Fruit fly (Drosophila melanogaster) whole organism, embryonic: ENCODE measurements around the gene CG42795.

ENCODE experiments used
- Ada2b ChIP-seq: fragments of 200-800 bp; sonication (Bioruptor generic); IDR thresholded peaks from 2 replicates; pipeline ENCODE4 v1.3.6; 2022; ENCODE audit warnings: missing biosample characterization, missing genetic modification characterization
- Adf1 ChIP-seq: fragments of 200-800 bp; sonication (Bioruptor generic); IDR thresholded peaks from 2 replicates; pipeline ENCODE4 v1.3.6; 2022; ENCODE audit warnings: missing biosample characterization, missing genetic modification characterization
- BEAF-32 ChIP-seq: fragments of 200-800 bp; sonication (Bioruptor generic); optimal IDR thresholded peaks from 3 replicates; lab custom pipeline; 2017; ENCODE audit warnings: missing biosample characterization, missing genetic modification characterization, mild to moderate bottlenecking, moderate library complexity, missing genetic modification reagents
- Bteb2 ChIP-seq: fragments of 200-800 bp; sonication (Bioruptor generic); optimal IDR thresholded peaks from 2 replicates; lab custom pipeline; 2016; ENCODE audit warnings: missing biosample characterization, missing genetic modification characterization
- CG10959 ChIP-seq: fragments of 200-800 bp; sonication (Bioruptor generic); IDR thresholded peaks from 2 replicates; pipeline ENCODE4 v1.3.6; 2022; ENCODE audit warnings: missing biosample characterization, missing genetic modification characterization
- CG11247 ChIP-seq: fragments of 200-800 bp; sonication (Bioruptor generic); IDR thresholded peaks from 2 replicates; pipeline ENCODE4 v1.3.6; 2022; ENCODE audit warnings: missing biosample characterization, missing genetic modification characterization
- CG1233 ChIP-seq: fragments of 200-800 bp; sonication (Bioruptor generic); optimal IDR thresholded peaks from 4 replicates; lab custom pipeline; 2018; ENCODE audit warnings: missing biosample characterization, mild to moderate bottlenecking, missing genetic modification characterization
- CG13287 ChIP-seq: fragments of 200-800 bp; sonication (Bioruptor generic); IDR thresholded peaks from 2 replicates; pipeline ENCODE4 v1.3.6; 2022; ENCODE audit warnings: missing biosample characterization, missing genetic modification characterization; ENCODE audit not compliant: partially characterized antibody
- CG13296 ChIP-seq: fragments of 200-800 bp; sonication (Bioruptor generic); optimal IDR thresholded peaks from 3 replicates; lab custom pipeline; 2018; ENCODE audit warnings: missing biosample characterization, mild to moderate bottlenecking, missing genetic modification characterization
- CG15011 ChIP-seq: fragments of 200-800 bp; sonication (Bioruptor generic); optimal IDR thresholded peaks from 3 replicates; lab custom pipeline; 2018; ENCODE audit warnings: missing biosample characterization, mild to moderate bottlenecking, missing genetic modification characterization
- CG1529 ChIP-seq: fragments of 200-800 bp; sonication (Bioruptor generic); optimal IDR thresholded peaks from 3 replicates; lab custom pipeline; 2018; ENCODE audit warnings: missing biosample characterization, missing genetic modification characterization
- CG15696 ChIP-seq: fragments of 200-800 bp; sonication (Bioruptor generic); optimal IDR thresholded peaks from 2 replicates; lab custom pipeline; 2019; ENCODE audit warnings: missing biosample characterization, mild to moderate bottlenecking, missing genetic modification characterization, moderate library complexity
- CG1647 ChIP-seq: fragments of 200-800 bp; sonication (Bioruptor generic); optimal IDR thresholded peaks from 3 replicates; lab custom pipeline; 2016; ENCODE audit warnings: missing biosample characterization, missing genetic modification characterization
- CG17359 ChIP-seq: fragments of 200-800 bp; sonication (Bioruptor generic); optimal IDR thresholded peaks from 3 replicates; lab custom pipeline; 2018; ENCODE audit warnings: missing biosample characterization, mild to moderate bottlenecking, missing genetic modification characterization, moderate library complexity
- CG17612 ChIP-seq: fragments of 200-800 bp; sonication (Bioruptor generic); IDR thresholded peaks from 2 replicates; pipeline ENCODE4 v1.3.6; 2022; ENCODE audit warnings: missing biosample characterization, missing genetic modification characterization
- CG17802 ChIP-seq: fragments of 200-800 bp; sonication (Bioruptor generic); optimal IDR thresholded peaks from 2 replicates; lab custom pipeline; 2018; ENCODE audit warnings: missing biosample characterization, mild to moderate bottlenecking, missing genetic modification characterization, moderate library complexity
- CG18262 ChIP-seq: fragments of 200-800 bp; optimal IDR thresholded peaks from 3 replicates; lab custom pipeline; 2019; ENCODE audit warnings: missing biosample characterization, mild to moderate bottlenecking, missing genetic modification characterization, moderate library complexity
- CG2678 ChIP-seq: fragments of 200-800 bp; sonication (Bioruptor generic); optimal IDR thresholded peaks from 3 replicates; lab custom pipeline; 2019; ENCODE audit warnings: missing biosample characterization, mild to moderate bottlenecking, missing genetic modification characterization, moderate library complexity
- CG32772 ChIP-seq: fragments of 200-800 bp; sonication (Bioruptor generic); IDR thresholded peaks from 2 replicates; pipeline ENCODE4 v1.3.6; 2022; ENCODE audit warnings: missing biosample characterization, missing genetic modification characterization
- CG4328 ChIP-seq: fragments of 200-800 bp; sonication (Bioruptor generic); optimal IDR thresholded peaks from 3 replicates; lab custom pipeline; 2017; ENCODE audit warnings: missing biosample characterization, missing genetic modification reagents, missing genetic modification characterization
- CG4424 ChIP-seq: fragments of 200-800 bp; sonication (Bioruptor generic); optimal IDR thresholded peaks from 3 replicates; lab custom pipeline; 2016; ENCODE audit warnings: missing biosample characterization, missing genetic modification characterization
- CG5953 ChIP-seq: fragments of 200-800 bp; sonication (Bioruptor generic); IDR thresholded peaks from 2 replicates; pipeline ENCODE4 v1.3.6; 2022; ENCODE audit warnings: missing biosample characterization, missing genetic modification characterization
- CG8290 ChIP-seq, 3 experiments: fragments of 200-800 bp; sonication (Bioruptor generic); optimal IDR thresholded peaks; 2 replicates each; lab custom pipeline; 2016 to 2019; ENCODE audit warnings: missing biosample characterization in 3 of 3, missing genetic modification characterization in 3 of 3, mild to moderate bottlenecking in 2 of 3, moderate library complexity in 1 of 3
- CrebB ChIP-seq: fragments of 200-800 bp; sonication (Bioruptor generic); optimal IDR thresholded peaks from 3 replicates; lab custom pipeline; 2018; ENCODE audit warnings: missing biosample characterization, mild to moderate bottlenecking, missing genetic modification characterization
- D ChIP-seq, 2 experiments: fragments of 200-800 bp in 1 of 2; fragments of >200 bp in 1 of 2; sonication (Bioruptor generic) in 1 of 2; optimal IDR thresholded peaks; 2 replicates in 1 of 2; 3 replicates in 1 of 2; lab custom pipeline; 2017; ENCODE audit warnings: mild to moderate bottlenecking in 1 of 2, missing biosample characterization in 1 of 2, missing genetic modification characterization in 1 of 2, missing genetic modification reagents in 1 of 2
- D19A ChIP-seq: fragments of 200-800 bp; optimal IDR thresholded peaks from 3 replicates; lab custom pipeline; 2019; ENCODE audit warnings: missing biosample characterization, mild to moderate bottlenecking, missing genetic modification characterization, moderate library complexity
- Doc3 ChIP-seq: fragments of 200-800 bp; sonication (Bioruptor generic); IDR thresholded peaks from 3 replicates; pipeline ENCODE4 v1.3.6; 2022; ENCODE audit warnings: missing biosample characterization, missing genetic modification characterization; ENCODE audit not compliant: partially characterized antibody
- Dp ChIP-seq: fragments of 200-800 bp; sonication (Bioruptor generic); optimal IDR thresholded peaks from 2 replicates; lab custom pipeline; 2018; ENCODE audit warnings: missing biosample characterization, mild to moderate bottlenecking, missing genetic modification characterization, moderate library complexity
- Ets97D ChIP-seq: fragments of 200-800 bp; sonication (Bioruptor generic); optimal IDR thresholded peaks from 3 replicates; lab custom pipeline; 2016; ENCODE audit warnings: missing biosample characterization, missing genetic modification characterization
- HLH3B ChIP-seq: fragments of 200-800 bp; sonication (Bioruptor generic); IDR thresholded peaks from 2 replicates; pipeline ENCODE4 v1.3.6; 2022; ENCODE audit warnings: missing biosample characterization, missing genetic modification characterization
- HmgZ ChIP-seq: fragments of 200-800 bp; sonication (Bioruptor generic); optimal IDR thresholded peaks from 2 replicates; lab custom pipeline; 2018; ENCODE audit warnings: missing biosample characterization, mild to moderate bottlenecking, missing genetic modification characterization
- Hmr ChIP-seq: fragments of 200-800 bp; sonication (Bioruptor generic); optimal IDR thresholded peaks from 3 replicates; lab custom pipeline; 2017; ENCODE audit warnings: mild to moderate bottlenecking, missing biosample characterization, missing genetic modification reagents, missing genetic modification characterization
- Hr3 ChIP-seq: fragments of 200-800 bp; sonication (Bioruptor generic); optimal IDR thresholded peaks from 3 replicates; lab custom pipeline; 2016; ENCODE audit warnings: missing biosample characterization, missing genetic modification characterization
- Mad ChIP-seq: fragments of 200-800 bp; sonication (Bioruptor generic); optimal IDR thresholded peaks from 2 replicates; lab custom pipeline; 2016; ENCODE audit warnings: missing biosample characterization, missing genetic modification characterization
- Rfx ChIP-seq: fragments of 200-800 bp; sonication (Bioruptor generic); IDR thresholded peaks from 2 replicates; pipeline ENCODE4 v1.3.6; 2022; ENCODE audit warnings: missing biosample characterization, missing genetic modification characterization
- ara ChIP-seq: fragments of 200-800 bp; sonication (Bioruptor generic); IDR thresholded peaks from 2 replicates; pipeline ENCODE4 v1.3.6; 2022; ENCODE audit warnings: missing biosample characterization, missing genetic modification characterization
- bsh ChIP-seq, 2 experiments: fragments of 200-800 bp; sonication (Bioruptor generic); optimal IDR thresholded peaks; 2 replicates each; lab custom pipeline; 2017 to 2018; ENCODE audit warnings: mild to moderate bottlenecking in 2 of 2, missing biosample characterization in 2 of 2, missing genetic modification characterization in 2 of 2, moderate library complexity in 1 of 2
- chm ChIP-seq: fragments of 200-800 bp; sonication (Bioruptor generic); IDR thresholded peaks from 2 replicates; pipeline ENCODE4 v1.3.6; 2022; ENCODE audit warnings: missing biosample characterization, missing genetic modification characterization
- corto ChIP-seq: fragments of 200-800 bp; sonication (Bioruptor generic); optimal IDR thresholded peaks from 2 replicates; lab custom pipeline; 2016; ENCODE audit warnings: missing biosample characterization, mild to moderate bottlenecking, missing genetic modification characterization, moderate library complexity
- en ChIP-seq: fragments of 200-800 bp; sonication (Bioruptor generic); optimal IDR thresholded peaks from 2 replicates; lab custom pipeline; 2016; ENCODE audit warnings: missing biosample characterization, missing genetic modification characterization
- fu2 ChIP-seq: fragments of 200-800 bp; sonication (Bioruptor generic); optimal IDR thresholded peaks from 2 replicates; lab custom pipeline; 2016; ENCODE audit warnings: missing biosample characterization, missing genetic modification characterization
- gt ChIP-seq: fragments of 200-800 bp; sonication (Bioruptor generic); IDR thresholded peaks from 2 replicates; pipeline ENCODE4 v1.3.6; 2022; ENCODE audit warnings: missing biosample characterization, missing genetic modification characterization
- jing ChIP-seq: fragments of 200-800 bp; sonication (Bioruptor generic); optimal IDR thresholded peaks from 2 replicates; lab custom pipeline; 2018; ENCODE audit warnings: missing biosample characterization, mild to moderate bottlenecking, missing genetic modification characterization
- lola ChIP-seq, 3 experiments: fragments of >200 bp in 2 of 3; fragments of 200-800 bp in 1 of 3; sonication (Bioruptor generic) in 1 of 3; optimal IDR thresholded peaks; 2 replicates each; lab custom pipeline; 2017 to 2019; ENCODE audit warnings: missing biosample characterization in 3 of 3, missing genetic modification characterization in 3 of 3, mild to moderate bottlenecking in 1 of 3, moderate library complexity in 1 of 3
- mirr ChIP-seq: fragments of 200-800 bp; sonication (Bioruptor generic); optimal IDR thresholded peaks from 3 replicates; lab custom pipeline; 2018; ENCODE audit warnings: missing biosample characterization, mild to moderate bottlenecking, missing genetic modification characterization
- psq ChIP-seq: fragments of 200-800 bp; sonication (Bioruptor generic); optimal IDR thresholded peaks from 2 replicates; lab custom pipeline; 2017; ENCODE audit warnings: missing biosample characterization, missing genetic modification characterization
- pum ChIP-seq: fragments of 200-800 bp; sonication (Bioruptor generic); optimal IDR thresholded peaks from 2 replicates; lab custom pipeline; 2016; ENCODE audit warnings: missing biosample characterization, missing genetic modification characterization
- pzg ChIP-seq: fragments of 200-800 bp; sonication (Bioruptor generic); optimal IDR thresholded peaks from 3 replicates; lab custom pipeline; 2018; ENCODE audit warnings: missing biosample characterization, mild to moderate bottlenecking, missing genetic modification characterization, moderate library complexity
- scrt ChIP-seq: fragments of 200-800 bp; sonication (Bioruptor generic); optimal IDR thresholded peaks from 2 replicates; lab custom pipeline; 2018; ENCODE audit warnings: missing biosample characterization, mild to moderate bottlenecking, missing genetic modification characterization, moderate library complexity
- wdn ChIP-seq: fragments of 200-800 bp; sonication (Bioruptor generic); IDR thresholded peaks from 2 replicates; pipeline ENCODE4 v1.3.6; 2022; ENCODE audit warnings: missing biosample characterization, missing genetic modification characterization

CG42795 gene

dm6 chr3R:10213430-10213829 is 12.1 kb upstream of the CG42795 start (continued):
- no peak for TF ChIP-seq wdn (GFP tag; lab: Robert Waterston, UW)
- no peak for TF ChIP-seq CG18262 (tag; lab: Kevin White, UChicago)
- no peak for TF ChIP-seq Hmr (GFP tag; lab: Kevin White, UChicago)
- TF ChIP-seq scrt: no peak
- TF ChIP-seq Ada2b (GFP tag; lab: Robert Waterston, UW): peak; percentile 84
- TF ChIP-seq psq: no peak
- TF ChIP-seq D (optimal IDR thresholded peaks at IDR 0.05; lab: Kevin White, UChicago): no peak
- peak; percentile 63 for TF ChIP-seq D (GFP tag; optimal IDR thresholded peaks at IDR 0.05; lab: Kevin White, UChicago)
- no peak for TF ChIP-seq CG4328
- no peak for TF ChIP-seq CG1647
- TF ChIP-seq Ets97D: no peak
- TF ChIP-seq en: no peak
- no peak; the same call in 1 of the 2 replicates for TF ChIP-seq gt (GFP tag; lab: Robert Waterston, UW)
- peak; percentile 52 for TF ChIP-seq CG4424
- TF ChIP-seq Mad (GFP tag; lab: Kevin White, UChicago): no peak
- peak; percentile 54 for TF ChIP-seq jing
- TF ChIP-seq CG17359: no peak
- peak; percentile 62 for TF ChIP-seq CG1529 (GFP tag; lab: Kevin White, UChicago)
- no peak for TF ChIP-seq Doc3
- no peak for TF ChIP-seq corto
- TF ChIP-seq CG17802 (tag; lab: Kevin White, UChicago): peak; percentile 53
- TF ChIP-seq CG8290 (GFP tag; optimal IDR thresholded peaks at IDR 0.05; lab: Kevin White, UChicago): no peak
- no peak for TF ChIP-seq CG8290 (tag; optimal IDR thresholded peaks at IDR 0.05; lab: Kevin White, UChicago)
- peak; percentile 81 for TF ChIP-seq CG32772
- no peak for TF ChIP-seq CG13287 (GFP tag; lab: Robert Waterston, UW)
- TF ChIP-seq chm (GFP tag; lab: Robert Waterston, UW): no peak
- no peak for TF ChIP-seq Dp (GFP tag; lab: Kevin White, UChicago)
- TF ChIP-seq CG11247 (GFP tag; lab: Robert Waterston, UW): peak; percentile 47; the same call in 1 of the 2 replicates
- peak; percentile 17 for TF ChIP-seq CrebB (tag; lab: Kevin White, UChicago)
- peak; percentile 79 for TF ChIP-seq HLH3B
- TF ChIP-seq CG15011 (GFP tag; lab: Kevin White, UChicago): peak; percentile 32
- no peak for TF ChIP-seq mirr (GFP tag; lab: Kevin White, UChicago)
- no peak for TF ChIP-seq Adf1
- TF ChIP-seq CG17612 (GFP tag; lab: Robert Waterston, UW): no peak
- no peak for TF ChIP-seq CG15696 (tag; lab: Kevin White, UChicago)
- TF ChIP-seq CG5953 (GFP tag; lab: Robert Waterston, UW): peak; percentile 45; the same call in 1 of the 2 replicates
- TF ChIP-seq CG13296 (GFP tag; lab: Kevin White, UChicago): peak; percentile 38
- TF ChIP-seq D19A (tag; lab: Kevin White, UChicago): peak; percentile 63
- peak; percentile 43 for TF ChIP-seq Hr3
- no peak for TF ChIP-seq lola (GFP tag; optimal IDR thresholded peaks at IDR 0.05; lab: Kevin White, UChicago)
- 0 out of 2 replicates have a peak, but pooled peaks have one; percentile 26 for TF ChIP-seq CG10959 (GFP tag; lab: Robert Waterston, UW)
- peak in 1 of 2 experiments; percentile 73 for TF ChIP-seq bsh (GFP tag; optimal IDR thresholded peaks at IDR 0.05; lab: Kevin White, UChicago)
- peak; percentile 34 for TF ChIP-seq CG1233 (GFP tag; lab: Kevin White, UChicago)
- peak; percentile 71 for TF ChIP-seq Rfx
- TF ChIP-seq fu2 (GFP tag; lab: Kevin White, UChicago): no peak
- TF ChIP-seq pum (GFP tag; lab: Kevin White, UChicago): no peak
- TF ChIP-seq Bteb2 (GFP tag; lab: Kevin White, UChicago): no peak
- TF ChIP-seq CG2678: no peak
- no peak for TF ChIP-seq BEAF-32 (GFP tag; lab: Kevin White, UChicago)
- TF ChIP-seq pzg: no peak
- peak; percentile 77 for TF ChIP-seq ara (GFP tag; lab: Robert Waterston, UW)
- TF ChIP-seq HmgZ (tag; lab: Kevin White, UChicago): no peak
